Fruit fly (Drosophila melanogaster): ENCODE results near the gene CG44475.
A peak's percentile ranks its signal among the peaks of the same experiment; 100 is the strongest.

The CG44475 gene

DNA sequence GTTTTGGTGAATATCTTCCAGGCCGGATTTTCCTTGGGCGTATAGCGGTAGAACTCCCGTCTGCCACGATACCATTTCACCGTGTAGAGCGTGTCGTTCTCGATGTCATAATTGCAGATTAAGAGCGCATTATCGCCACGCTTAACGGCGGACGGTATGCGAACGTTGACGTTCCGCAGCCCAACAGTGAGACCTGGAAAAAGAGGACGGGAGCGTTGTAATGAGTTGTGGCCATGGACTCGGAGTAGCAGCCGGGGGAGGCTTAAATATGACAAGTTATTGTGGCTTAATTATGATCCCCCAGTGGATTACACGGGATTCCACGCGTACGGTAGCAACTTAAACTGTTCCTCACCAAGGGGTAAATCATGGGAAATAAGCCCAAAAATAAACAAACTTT lies 25.1 kb upstream of the CG44475 start (continued):
- TF ChIP-seq Rx (GFP tag; IDR thresholded peaks at IDR 0.05) (no peak), CG15696 (tag; optimal IDR thresholded peaks at IDR 0.05) (no peak), Sry-δ (GFP tag; optimal IDR thresholded peaks at IDR 0.05) (no peak), salm (tag; optimal IDR thresholded peaks at IDR 0.05) (no peak), CG11504 (tag; optimal IDR thresholded peaks at IDR 0.05) (no peak), Hr51 (GFP tag; optimal IDR thresholded peaks at IDR 0.05) (no peak), jumu (GFP tag; optimal IDR thresholded peaks at IDR 0.05) (no peak), HLH4C (GFP tag; IDR thresholded peaks at IDR 0.05; ENCODE audit: partially characterized antibody) (no peak), CG18476 (GFP tag; optimal IDR thresholded peaks at IDR 0.05) (no peak), dysf (GFP tag; IDR thresholded peaks at IDR 0.05) (no peak), sd (tag; optimal IDR thresholded peaks at IDR 0.05) (no peak), CG7928 (GFP tag; optimal IDR thresholded peaks at IDR 0.05) (no peak), slp2 (GFP tag; optimal IDR thresholded peaks at IDR 0.05) (no peak), CG10462 (GFP tag; optimal IDR thresholded peaks at IDR 0.05) (no peak), CG3726 (GFP tag; IDR thresholded peaks at IDR 0.05) (no peak), CG32532 (GFP tag; IDR thresholded peaks at IDR 0.05) (0 out of 2 replicates have a peak, but pooled peaks have one; percentile 12), gcm2 (GFP tag; optimal IDR thresholded peaks at IDR 0.05) (no peak), CG30403 (GFP tag; optimal IDR thresholded peaks at IDR 0.05) (no peak), D19A (tag; optimal IDR thresholded peaks at IDR 0.05) (no peak), Hr3 (GFP tag; optimal IDR thresholded peaks at IDR 0.05) (no peak), Rfx (GFP tag; IDR thresholded peaks at IDR 0.05) (0 out of 2 replicates have a peak, but pooled peaks have one; percentile 25), shn (GFP tag; optimal IDR thresholded peaks at IDR 0.05) (no peak), lilli (GFP tag; optimal IDR thresholded peaks at IDR 0.05) (no peak), CG1529 (GFP tag; optimal IDR thresholded peaks at IDR 0.05) (no peak), chn (GFP tag; optimal IDR thresholded peaks at IDR 0.05) (no peak), CG1832 (GFP tag; optimal IDR thresholded peaks at IDR 0.05) (no peak), stwl (tag; optimal IDR thresholded peaks at IDR 0.05) (no peak), pho (GFP tag; optimal IDR thresholded peaks at IDR 0.05) (no peak), Optix (GFP tag; IDR thresholded peaks at IDR 0.05) (no peak), CG6683 (GFP tag; optimal IDR thresholded peaks at IDR 0.05) (no peak), Opbp (GFP tag; IDR thresholded peaks at IDR 0.05; ENCODE audit: partially characterized antibody) (no peak), sug (tag; optimal IDR thresholded peaks at IDR 0.05) (no peak), CG15269 (tag; optimal IDR thresholded peaks at IDR 0.05) (no peak), E2f2 (GFP tag; IDR thresholded peaks at IDR 0.05) (no peak), CG2129 (GFP tag; IDR thresholded peaks at IDR 0.05; ENCODE audit: partially characterized antibody) (no peak), CG9876 (GFP tag; optimal IDR thresholded peaks at IDR 0.05) (no peak), trem (tag; optimal IDR thresholded peaks at IDR 0.05) (no peak), Eip74EF (GFP tag; optimal IDR thresholded peaks at IDR 0.05) (no peak), Stat92E (GFP tag; optimal IDR thresholded peaks at IDR 0.05) (no peak), z (GFP tag; IDR thresholded peaks at IDR 0.05) (no peak), unc-4 (GFP tag; IDR thresholded peaks at IDR 0.05; ENCODE audit: partially characterized antibody) (no peak), cas (GFP tag; IDR thresholded peaks at IDR 0.05) (no peak), CG9215 (GFP tag; IDR thresholded peaks at IDR 0.05) (no peak), Vsx1 (GFP tag; optimal IDR thresholded peaks at IDR 0.05) (no peak), Nf-YC (tag; optimal IDR thresholded peaks at IDR 0.05) (no peak), Atf6 (GFP tag; IDR thresholded peaks at IDR 0.05) (peak; percentile 34; the same call in 1 of the 2 replicates), sens-2 (GFP tag; IDR thresholded peaks at IDR 0.05) (no peak), CG14860 (GFP tag; IDR thresholded peaks at IDR 0.05; ENCODE audit: partially characterized antibody) (no peak), gro (GFP tag; optimal IDR thresholded peaks at IDR 0.05) (no peak), CG15073 (GFP tag; optimal IDR thresholded peaks at IDR 0.05) (no peak), CG12236 (GFP tag; optimal IDR thresholded peaks at IDR 0.05) (no peak)

Data from whole organism, embryonic.